Fruit fly (Drosophila melanogaster) whole organism, embryonic: ENCODE measurements around the gene CG5355.
A peak's percentile ranks its signal among the peaks of the same experiment; 100 is the strongest.

Source experiments
- Adf1 ChIP-seq: fragments of 200-800 bp; sonication (Bioruptor generic); IDR thresholded peaks from 2 replicates; pipeline ENCODE4 v1.3.6; 2022; ENCODE audit warnings: missing biosample characterization, missing genetic modification characterization
- BtbVII ChIP-seq: fragments of 200-800 bp; sonication (Bioruptor generic); optimal IDR thresholded peaks from 3 replicates; lab custom pipeline; 2017; ENCODE audit warnings: missing biosample characterization, mild to moderate bottlenecking, missing genetic modification characterization
- CG10147 ChIP-seq: fragments of 200-800 bp; sonication (Bioruptor generic); optimal IDR thresholded peaks from 2 replicates; lab custom pipeline; 2019; ENCODE audit warnings: missing biosample characterization, mild to moderate bottlenecking, missing genetic modification characterization, moderate library complexity
- CG10321 ChIP-seq: fragments of 200-800 bp; sonication (Bioruptor generic); IDR thresholded peaks from 2 replicates; pipeline ENCODE4 v1.3.6; 2022; ENCODE audit warnings: missing biosample characterization, missing genetic modification characterization
- CG13296 ChIP-seq: fragments of 200-800 bp; sonication (Bioruptor generic); optimal IDR thresholded peaks from 3 replicates; lab custom pipeline; 2018; ENCODE audit warnings: missing biosample characterization, mild to moderate bottlenecking, missing genetic modification characterization
- CG13624 ChIP-seq: fragments of 200-800 bp; sonication (Bioruptor generic); optimal IDR thresholded peaks from 2 replicates; lab custom pipeline; 2016; ENCODE audit warnings: missing biosample characterization, missing genetic modification characterization
- CG13775 ChIP-seq: fragments of 200-800 bp; sonication (Bioruptor generic); optimal IDR thresholded peaks from 3 replicates; lab custom pipeline; 2017; ENCODE audit warnings: missing biosample characterization, mild to moderate bottlenecking, missing genetic modification characterization
- CG16863 ChIP-seq: fragments of 200-800 bp; sonication (Bioruptor generic); optimal IDR thresholded peaks from 3 replicates; lab custom pipeline; 2016; ENCODE audit warnings: missing biosample characterization, missing genetic modification characterization
- CG17361 ChIP-seq: fragments of 200-800 bp; sonication (Bioruptor generic); IDR thresholded peaks from 3 replicates; pipeline ENCODE4 v1.3.6; 2022; ENCODE audit warnings: missing biosample characterization, missing genetic modification characterization
- CG18262 ChIP-seq: fragments of 200-800 bp; optimal IDR thresholded peaks from 3 replicates; lab custom pipeline; 2019; ENCODE audit warnings: missing biosample characterization, mild to moderate bottlenecking, missing genetic modification characterization, moderate library complexity
- CG2712 ChIP-seq: fragments of 200-800 bp; optimal IDR thresholded peaks from 3 replicates; lab custom pipeline; 2019; ENCODE audit warnings: missing biosample characterization, mild to moderate bottlenecking, missing genetic modification characterization, moderate library complexity
- CG30403 ChIP-seq: fragments of 200-800 bp; sonication (Bioruptor generic); optimal IDR thresholded peaks from 3 replicates; lab custom pipeline; 2016; ENCODE audit warnings: missing biosample characterization, missing genetic modification characterization
- CG31224 ChIP-seq: fragments of 200-800 bp; sonication (Bioruptor generic); IDR thresholded peaks from 2 replicates; pipeline ENCODE4 v1.3.6; 2022; ENCODE audit warnings: missing biosample characterization, missing genetic modification characterization
- CG34224 ChIP-seq: fragments of 200-800 bp; sonication (Bioruptor generic); IDR thresholded peaks from 3 replicates; pipeline ENCODE4 v1.3.6; 2022; ENCODE audit warnings: missing biosample characterization, missing genetic modification characterization; ENCODE audit not compliant: partially characterized antibody
- CG4404 ChIP-seq: fragments of 200-800 bp; sonication (Bioruptor generic); IDR thresholded peaks from 2 replicates; pipeline ENCODE4 v1.3.6; 2022; ENCODE audit warnings: missing biosample characterization, missing genetic modification characterization
- CG4730 ChIP-seq: fragments of 200-800 bp; sonication (Bioruptor generic); IDR thresholded peaks from 2 replicates; pipeline ENCODE4 v1.3.6; 2022; ENCODE audit warnings: missing biosample characterization, missing genetic modification characterization
- CG5245 ChIP-seq: fragments of 200-800 bp; sonication (Bioruptor generic); optimal IDR thresholded peaks from 3 replicates; lab custom pipeline; 2016; ENCODE audit warnings: missing biosample characterization, missing genetic modification characterization
- CG6791 ChIP-seq: fragments of 200-800 bp; sonication (Bioruptor generic); IDR thresholded peaks from 3 replicates; pipeline ENCODE4 v1.3.6; 2022; ENCODE audit warnings: missing biosample characterization, missing genetic modification characterization; ENCODE audit not compliant: partially characterized antibody
- CG7271 ChIP-seq: fragments of 200-800 bp; sonication (Bioruptor generic); optimal IDR thresholded peaks from 2 replicates; lab custom pipeline; 2018; ENCODE audit warnings: missing biosample characterization, mild to moderate bottlenecking, missing genetic modification characterization, moderate library complexity
- CG8388 ChIP-seq: fragments of 200-800 bp; sonication (Bioruptor generic); optimal IDR thresholded peaks from 2 replicates; lab custom pipeline; 2019; ENCODE audit warnings: missing biosample characterization, mild to moderate bottlenecking, missing genetic modification characterization, moderate library complexity
- CG8478 ChIP-seq: fragments of >200 bp; optimal IDR thresholded peaks from 2 replicates; lab custom pipeline; 2018
- CG9437 ChIP-seq: fragments of 200-800 bp; sonication (Bioruptor generic); optimal IDR thresholded peaks from 2 replicates; lab custom pipeline; 2018; ENCODE audit warnings: missing biosample characterization, mild to moderate bottlenecking, missing genetic modification characterization
- CG9727 ChIP-seq: fragments of 200-800 bp; sonication (Bioruptor generic); optimal IDR thresholded peaks from 3 replicates; lab custom pipeline; 2017; ENCODE audit warnings: missing biosample characterization, mild to moderate bottlenecking, missing genetic modification characterization
- CG9932 ChIP-seq: fragments of 200-800 bp; sonication (Bioruptor generic); IDR thresholded peaks from 2 replicates; pipeline ENCODE4 v1.3.6; 2022; ENCODE audit warnings: missing biosample characterization, missing genetic modification characterization
- D19A ChIP-seq: fragments of 200-800 bp; optimal IDR thresholded peaks from 3 replicates; lab custom pipeline; 2019; ENCODE audit warnings: missing biosample characterization, mild to moderate bottlenecking, missing genetic modification characterization, moderate library complexity
- Dad ChIP-seq: fragments of 200-800 bp; sonication (Bioruptor generic); optimal IDR thresholded peaks from 3 replicates; lab custom pipeline; 2016; ENCODE audit warnings: missing biosample characterization, missing genetic modification characterization
- Dek ChIP-seq: fragments of 200-800 bp; sonication (Bioruptor generic); optimal IDR thresholded peaks from 3 replicates; lab custom pipeline; 2019; ENCODE audit warnings: missing biosample characterization, mild to moderate bottlenecking, missing genetic modification characterization, moderate library complexity
- Dll ChIP-seq: fragments of 200-800 bp; sonication (Bioruptor generic); IDR thresholded peaks from 4 replicates; pipeline ENCODE4 v1.3.6; 2022; ENCODE audit warnings: missing biosample characterization, missing genetic modification characterization; ENCODE audit not compliant: partially characterized antibody
- Doc3 ChIP-seq: fragments of 200-800 bp; sonication (Bioruptor generic); IDR thresholded peaks from 3 replicates; pipeline ENCODE4 v1.3.6; 2022; ENCODE audit warnings: missing biosample characterization, missing genetic modification characterization; ENCODE audit not compliant: partially characterized antibody
- Dp ChIP-seq: fragments of 200-800 bp; sonication (Bioruptor generic); optimal IDR thresholded peaks from 2 replicates; lab custom pipeline; 2018; ENCODE audit warnings: missing biosample characterization, mild to moderate bottlenecking, missing genetic modification characterization, moderate library complexity
- E2f2 ChIP-seq: fragments of 200-800 bp; sonication (Bioruptor generic); IDR thresholded peaks from 2 replicates; pipeline ENCODE4 v1.3.6; 2022; ENCODE audit warnings: missing biosample characterization, missing genetic modification characterization
- Elba2 ChIP-seq: fragments of 200-800 bp; sonication (Bioruptor generic); optimal IDR thresholded peaks from 3 replicates; lab custom pipeline; 2016; ENCODE audit warnings: missing biosample characterization, missing genetic modification characterization
- Hmr ChIP-seq: fragments of 200-800 bp; sonication (Bioruptor generic); optimal IDR thresholded peaks from 3 replicates; lab custom pipeline; 2017; ENCODE audit warnings: mild to moderate bottlenecking, missing biosample characterization, missing genetic modification reagents, missing genetic modification characterization
- Hsf ChIP-seq: fragments of 200-800 bp; sonication (Bioruptor generic); optimal IDR thresholded peaks from 3 replicates; lab custom pipeline; 2016; ENCODE audit warnings: missing biosample characterization, missing genetic modification characterization
- MESR4 ChIP-seq: fragments of 200-800 bp; sonication (Bioruptor generic); optimal IDR thresholded peaks from 2 replicates; lab custom pipeline; 2018; ENCODE audit warnings: missing biosample characterization, mild to moderate bottlenecking, missing genetic modification characterization, moderate library complexity
- Xbp1 ChIP-seq: fragments of 200-800 bp; sonication (Bioruptor generic); optimal IDR thresholded peaks from 3 replicates; lab custom pipeline; 2016; ENCODE audit warnings: missing biosample characterization, mild to moderate bottlenecking, missing genetic modification characterization
- ase ChIP-seq: fragments of 200-800 bp; sonication (Bioruptor generic); IDR thresholded peaks from 3 replicates; pipeline ENCODE4 v1.3.6; 2022; ENCODE audit warnings: missing biosample characterization, missing genetic modification characterization
- bab2 ChIP-seq: fragments of 200-800 bp; sonication (Bioruptor generic); optimal IDR thresholded peaks from 2 replicates; lab custom pipeline; 2016; ENCODE audit warnings: missing biosample characterization, missing genetic modification characterization
- crol ChIP-seq: fragments of 200-800 bp; sonication (Bioruptor generic); IDR thresholded peaks from 2 replicates; pipeline ENCODE4 v1.3.6; 2022; ENCODE audit warnings: missing biosample characterization, missing genetic modification characterization
- dm ChIP-seq: fragments of 200-800 bp; sonication (Bioruptor generic); optimal IDR thresholded peaks from 3 replicates; lab custom pipeline; 2016; ENCODE audit warnings: missing biosample characterization, missing genetic modification characterization
- dpn ChIP-seq, 2 experiments: fragments of 200-800 bp; sonication (Bioruptor generic); optimal IDR thresholded peaks; 3 replicates each; lab custom pipeline; 2016; ENCODE audit warnings: missing biosample characterization in 2 of 2, missing genetic modification characterization in 2 of 2
- fru ChIP-seq: fragments of >200 bp; optimal IDR thresholded peaks from 2 replicates; lab custom pipeline; 2017
- h ChIP-seq: fragments of >200 bp; optimal IDR thresholded peaks from 2 replicates; lab custom pipeline; 2017
- kay ChIP-seq: fragments of 200-800 bp; sonication (Bioruptor generic); optimal IDR thresholded peaks from 2 replicates; lab custom pipeline; 2016; ENCODE audit warnings: missing biosample characterization, missing genetic modification characterization
- lbe ChIP-seq: fragments of 200-800 bp; sonication (Bioruptor generic); optimal IDR thresholded peaks from 2 replicates; lab custom pipeline; 2016; ENCODE audit warnings: missing biosample characterization, mild to moderate bottlenecking, missing genetic modification characterization
- nmo ChIP-seq: fragments of 200-800 bp; sonication (Bioruptor generic); optimal IDR thresholded peaks from 2 replicates; lab custom pipeline; 2018; ENCODE audit warnings: missing biosample characterization, mild to moderate bottlenecking, missing genetic modification characterization, moderate library complexity
- phol ChIP-seq: fragments of 200-800 bp; sonication (Bioruptor generic); optimal IDR thresholded peaks from 3 replicates; lab custom pipeline; 2018; ENCODE audit warnings: missing biosample characterization, mild to moderate bottlenecking, missing genetic modification characterization, moderate library complexity
- pzg ChIP-seq: fragments of 200-800 bp; sonication (Bioruptor generic); optimal IDR thresholded peaks from 3 replicates; lab custom pipeline; 2018; ENCODE audit warnings: missing biosample characterization, mild to moderate bottlenecking, missing genetic modification characterization, moderate library complexity
- sens ChIP-seq: fragments of 200-800 bp; sonication (Bioruptor generic); peaks from one replicate; lab custom pipeline; 2016; ENCODE audit warnings: missing biosample characterization, missing genetic modification characterization
- shn ChIP-seq: fragments of 200-800 bp; sonication (Bioruptor generic); optimal IDR thresholded peaks from 3 replicates; lab custom pipeline; 2016; ENCODE audit warnings: missing biosample characterization, missing genetic modification characterization
- ssp ChIP-seq: fragments of 200-800 bp; sonication (Bioruptor generic); IDR thresholded peaks from 2 replicates; pipeline ENCODE4 v1.3.6; 2022; ENCODE audit warnings: missing biosample characterization, missing genetic modification characterization
- tin ChIP-seq: fragments of 200-800 bp; sonication (Bioruptor generic); optimal IDR thresholded peaks from 3 replicates; lab custom pipeline; 2016; ENCODE audit warnings: missing biosample characterization, missing genetic modification characterization

CG5355 gene

DNA sequence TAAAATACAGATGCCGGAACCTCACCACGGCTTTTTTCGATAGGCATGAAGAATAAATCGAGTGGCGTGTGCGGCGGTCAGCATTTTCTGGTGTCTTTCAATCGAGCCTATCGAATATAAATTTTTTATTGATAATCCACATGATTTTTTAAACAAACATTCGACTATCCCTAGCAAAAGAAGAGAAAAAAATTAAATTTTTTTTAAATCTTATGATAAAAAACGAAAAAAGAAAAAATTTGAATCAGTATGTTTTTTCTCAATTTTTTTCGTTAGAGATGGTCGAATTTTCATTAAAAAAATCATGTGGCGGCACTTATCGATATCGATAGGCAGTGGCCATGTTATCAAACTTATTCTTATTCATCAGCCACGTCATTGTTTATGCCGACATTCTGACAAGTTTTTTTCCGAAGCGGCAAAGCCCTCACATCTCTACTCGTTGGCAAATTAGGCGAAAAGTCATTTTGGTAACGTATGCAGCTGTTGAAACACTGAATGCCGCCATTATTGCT lies 13.3 kb upstream of the CG5355 start, which contains the start of the genes SmB and KdelR (continued):
- no peak for TF ChIP-seq CG10147
- TF ChIP-seq phol: peak; percentile 83
- TF ChIP-seq CG18262 (tag; lab: Kevin White, UChicago): peak; percentile 49
- TF ChIP-seq CG9932 (GFP tag; lab: Robert Waterston, UW): peak; percentile 28; the same call in 1 of the 2 replicates
- TF ChIP-seq Dp: peak; percentile 55
- TF ChIP-seq ase (GFP tag; lab: Robert Waterston, UW): no peak
- TF ChIP-seq CG30403: peak; percentile 44
- no peak for TF ChIP-seq CG5245 (GFP tag; lab: Kevin White, UChicago)
- peak; percentile 26 for TF ChIP-seq Elba2 (GFP tag; lab: Kevin White, UChicago)
- TF ChIP-seq Dek (tag; lab: Kevin White, UChicago): no peak
- no peak for TF ChIP-seq crol (GFP tag; lab: Robert Waterston, UW)
- TF ChIP-seq shn: no peak
- TF ChIP-seq lbe: peak; percentile 67
- no peak for TF ChIP-seq h
- peak; percentile 80 for TF ChIP-seq dm
- no peak for TF ChIP-seq Hmr (GFP tag; lab: Kevin White, UChicago)
- no peak for TF ChIP-seq CG4730
- peak; percentile 21 for TF ChIP-seq CG8388
- peak; percentile 57; the same call in 1 of the 3 replicates for TF ChIP-seq Doc3 (GFP tag; lab: Robert Waterston, UW)
- TF ChIP-seq BtbVII (GFP tag; lab: Kevin White, UChicago): peak; percentile 11
- peak; percentile 68; the same call in 1 of the 2 replicates for TF ChIP-seq E2f2 (GFP tag; lab: Robert Waterston, UW)
- no peak for TF ChIP-seq CG4404 (GFP tag; lab: Robert Waterston, UW)
- TF ChIP-seq dpn (GFP tag; optimal IDR thresholded peaks at IDR 0.05; lab: Kevin White, UChicago): peak in 1 of 2 experiments; percentile 13
- TF ChIP-seq Xbp1: peak; percentile 97
- TF ChIP-seq bab2 (GFP tag; lab: Kevin White, UChicago): no peak
- peak; percentile 42 for TF ChIP-seq CG9727 (GFP tag; lab: Kevin White, UChicago)
- TF ChIP-seq CG13624 (GFP tag; lab: Kevin White, UChicago): peak; percentile 33
- peak; percentile 92 for TF ChIP-seq MESR4 (GFP tag; lab: Kevin White, UChicago)
- TF ChIP-seq CG16863 (GFP tag; lab: Kevin White, UChicago): no peak
- peak; percentile 51 for TF ChIP-seq pzg (GFP tag; lab: Kevin White, UChicago)
- TF ChIP-seq CG9437 (GFP tag; lab: Kevin White, UChicago): no peak
- peak; percentile 8 for TF ChIP-seq CG7271 (tag; lab: Kevin White, UChicago)
- TF ChIP-seq CG13775 (GFP tag; lab: Kevin White, UChicago): peak; percentile 36
- TF ChIP-seq tin (GFP tag; lab: Kevin White, UChicago): peak; percentile 22
- peak; percentile 41 for TF ChIP-seq nmo (GFP tag; lab: Kevin White, UChicago)
- TF ChIP-seq Dad (GFP tag; lab: Kevin White, UChicago): peak; percentile 4
- TF ChIP-seq CG13296 (GFP tag; lab: Kevin White, UChicago): peak; percentile 17
- no peak for TF ChIP-seq CG10321 (GFP tag; lab: Robert Waterston, UW)
- no peak; the same call in 1 of the 2 replicates for TF ChIP-seq ssp (GFP tag; lab: Robert Waterston, UW)
- peak; percentile 91 for TF ChIP-seq Dll (GFP tag; lab: Robert Waterston, UW)
- TF ChIP-seq CG8478 (lab: Kevin White, UChicago): no peak
- no peak for TF ChIP-seq CG31224 (GFP tag; lab: Robert Waterston, UW)
- TF ChIP-seq Adf1 (GFP tag; lab: Robert Waterston, UW): peak; percentile 18; the same call in 1 of the 2 replicates
- TF ChIP-seq kay (GFP tag; lab: Kevin White, UChicago): peak; percentile 90
- TF ChIP-seq CG6791 (GFP tag; lab: Robert Waterston, UW): peak; percentile 77
- peak; percentile 83 for TF ChIP-seq CG34224 (GFP tag; lab: Robert Waterston, UW)
- TF ChIP-seq sens: peak; percentile 81
- peak; percentile 61 for TF ChIP-seq CG2712 (tag; lab: Kevin White, UChicago)
- TF ChIP-seq D19A (tag; lab: Kevin White, UChicago): no peak
- peak; percentile 17 for TF ChIP-seq Hsf
- peak; percentile 60; the same call in 2 of the 3 replicates for TF ChIP-seq CG17361
- TF ChIP-seq fru: no peak
